Worm (Caenorhabditis elegans): ENCODE measurements around the gene tbx-35.

The tbx-35 gene

DNA sequence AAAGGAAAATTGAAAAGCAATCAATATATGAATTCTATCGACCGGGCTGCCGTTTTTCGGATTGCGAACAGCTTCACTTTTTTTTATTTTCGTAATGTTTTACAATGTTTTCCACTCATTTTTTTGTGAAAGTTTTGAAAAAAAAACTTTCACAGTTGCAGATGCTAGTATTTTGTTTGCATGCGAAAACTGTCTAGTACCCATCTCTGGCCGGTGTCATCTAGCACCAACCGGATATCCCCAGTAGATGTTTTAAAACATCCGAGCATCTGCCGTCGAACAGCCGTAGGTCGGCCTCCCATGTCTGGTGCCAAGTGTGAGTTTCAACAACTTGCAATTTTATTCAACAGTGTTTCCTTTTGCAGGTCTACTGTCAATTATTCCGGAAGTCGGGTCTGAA lies 3.8 kb downstream of the tbx-35 start, which contains the start of gene ZK177.12:
TSS of gene ZK177.12 (plus strand) at position 301 of the 400 bp plus-strand sequence.
- no peak for TF ChIP-seq unc-130 (tag; optimal IDR thresholded peaks at IDR 0.05)
- TF ChIP-seq tlp-1 (tag; optimal IDR thresholded peaks at IDR 0.05): no peak
- TF ChIP-seq mef-2 (tag; optimal IDR thresholded peaks at IDR 0.05): no peak
- no peak for TF ChIP-seq rnt-1 (tag; optimal IDR thresholded peaks at IDR 0.05)
- no peak for TF ChIP-seq F16B12.6 (tag; optimal IDR thresholded peaks at IDR 0.05)
- TF ChIP-seq swsn-7 (tag; optimal IDR thresholded peaks at IDR 0.05): no peak
- no peak for TF ChIP-seq Y116A8C.19 (tag; optimal IDR thresholded peaks at IDR 0.05; ENCODE audit: borderline replicate concordance)
- TF ChIP-seq unc-98 (GFP tag; IDR thresholded peaks at IDR 0.05): no peak
- no peak for TF ChIP-seq pax-3 (tag; optimal IDR thresholded peaks at IDR 0.05)
- TF ChIP-seq elt-2 (tag; optimal IDR thresholded peaks at IDR 0.05): no peak
- no peak for TF ChIP-seq unc-30 (tag; optimal IDR thresholded peaks at IDR 0.05)
- TF ChIP-seq nhr-76 (tag; optimal IDR thresholded peaks at IDR 0.05): no peak
- TF ChIP-seq nhr-77 (tag; optimal IDR thresholded peaks at IDR 0.05): no peak
- TF ChIP-seq ceh-8 (GFP tag; optimal IDR thresholded peaks at IDR 0.05): no peak

DNA sequence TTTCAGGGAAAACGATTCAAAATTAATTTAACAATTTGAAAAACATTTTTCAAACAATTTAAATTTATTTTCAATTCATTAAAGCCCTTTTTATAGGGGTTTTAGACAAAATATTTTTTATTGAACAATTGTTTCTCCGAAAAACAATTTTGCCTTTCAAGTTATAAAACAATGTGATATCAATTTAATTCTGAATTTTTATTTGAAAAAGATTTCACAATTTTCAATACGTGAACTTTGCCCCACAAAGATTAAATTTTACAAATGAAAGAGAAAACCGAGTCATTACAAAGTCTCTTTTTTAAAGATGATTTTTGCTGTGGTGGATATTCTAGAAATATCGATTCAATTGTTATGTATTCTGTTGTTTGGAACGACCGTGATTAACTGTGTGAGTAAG lies 6.3 kb downstream of the tbx-35 start, which contains the start of gene ZK177.2:
TSS of gene ZK177.2 (plus strand) at position 301 of the 400 bp plus-strand sequence.
- TF ChIP-seq sox-4 (tag; optimal IDR thresholded peaks at IDR 0.05) (no peak), nhr-90 (tag; optimal IDR thresholded peaks at IDR 0.05; ENCODE audit: poor library complexity) (no peak), fos-1 (tag; optimal IDR thresholded peaks at IDR 0.05) (no peak), fkh-4 (tag; optimal IDR thresholded peaks at IDR 0.05; ENCODE audit: borderline replicate concordance) (no peak), C04F5.9 (tag; optimal IDR thresholded peaks at IDR 0.05) (no peak)

DNA sequence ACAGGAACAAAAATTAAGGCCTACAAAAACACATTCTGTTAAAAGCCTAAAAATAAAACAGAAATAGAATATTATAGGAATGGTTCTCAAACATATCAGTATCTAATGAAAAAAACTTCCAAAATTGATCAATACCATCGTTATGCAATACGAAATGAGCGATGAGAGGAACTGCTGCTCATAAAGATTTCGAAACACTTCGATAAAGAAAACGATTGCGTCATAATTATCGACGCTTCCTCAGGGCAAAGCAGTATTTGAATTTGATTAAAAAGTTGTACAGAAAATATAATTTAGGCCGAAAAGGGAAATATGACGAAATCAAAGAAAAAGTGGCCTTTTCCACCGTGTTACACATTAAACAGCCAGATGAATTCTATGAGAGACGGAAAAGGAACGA lies 7.1 kb downstream of the tbx-35 start:
- TF ChIP-seq ceh-63 (GFP tag; optimal IDR thresholded peaks at IDR 0.05) (no peak), pag-3 (tag; optimal IDR thresholded peaks at IDR 0.05; ENCODE audit: borderline replicate concordance, insufficient read depth) (no peak), aha-1 (tag; optimal IDR thresholded peaks at IDR 0.05) (no peak), nhr-76 (tag; optimal IDR thresholded peaks at IDR 0.05) (no peak), F16B12.6 (tag; optimal IDR thresholded peaks at IDR 0.05) (no peak), sox-4 (tag; optimal IDR thresholded peaks at IDR 0.05) (no peak), lin-39 (tag; optimal IDR thresholded peaks at IDR 0.05) (no peak), fkh-8 (tag; optimal IDR thresholded peaks at IDR 0.05) (no peak), Y116A8C.19 (tag; optimal IDR thresholded peaks at IDR 0.05; ENCODE audit: borderline replicate concordance) (no peak), nhr-237 (tag; optimal IDR thresholded peaks at IDR 0.05) (no peak), alr-1 (tag; optimal IDR thresholded peaks at IDR 0.05; ENCODE audit: borderline replicate concordance) (no peak), ceh-88 (GFP tag; IDR thresholded peaks at IDR 0.05) (no peak), mep-1 (tag; optimal IDR thresholded peaks at IDR 0.05) (no peak), egl-27 (tag; optimal IDR thresholded peaks at IDR 0.05) (no peak), ets-5 (GFP tag; IDR thresholded peaks at IDR 0.05) (no peak), lin-35 (GFP tag; optimal IDR thresholded peaks at IDR 0.05) (no peak), unc-62 (GFP tag; optimal IDR thresholded peaks at IDR 0.05) (no peak)

DNA sequence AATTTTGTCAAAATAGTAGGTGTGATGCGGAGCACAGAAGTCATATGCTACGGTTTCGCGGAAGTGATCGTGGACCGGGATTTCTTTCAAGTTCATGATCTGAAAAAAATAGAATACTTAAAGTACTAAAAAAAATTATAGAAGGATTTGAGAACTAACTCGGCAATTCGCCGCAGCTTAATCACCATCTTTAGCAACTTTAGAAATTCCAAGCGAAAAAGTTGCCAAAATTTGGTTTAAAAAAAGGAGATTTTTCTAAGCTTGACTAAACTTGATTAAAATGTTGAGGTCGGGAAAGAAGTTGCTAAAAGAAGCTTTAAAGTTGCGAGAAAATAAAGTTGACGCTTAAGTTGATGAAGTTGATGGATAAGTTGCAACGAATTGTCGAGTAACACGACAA lies 7.6 kb downstream of the tbx-35 start, which contains the start of gene ZK177.9:
TSS of gene ZK177.9 (minus strand) at position 101 of the 400 bp plus-strand sequence.
- no peak for TF ChIP-seq fkh-4 (tag; optimal IDR thresholded peaks at IDR 0.05; ENCODE audit: borderline replicate concordance)

DNA sequence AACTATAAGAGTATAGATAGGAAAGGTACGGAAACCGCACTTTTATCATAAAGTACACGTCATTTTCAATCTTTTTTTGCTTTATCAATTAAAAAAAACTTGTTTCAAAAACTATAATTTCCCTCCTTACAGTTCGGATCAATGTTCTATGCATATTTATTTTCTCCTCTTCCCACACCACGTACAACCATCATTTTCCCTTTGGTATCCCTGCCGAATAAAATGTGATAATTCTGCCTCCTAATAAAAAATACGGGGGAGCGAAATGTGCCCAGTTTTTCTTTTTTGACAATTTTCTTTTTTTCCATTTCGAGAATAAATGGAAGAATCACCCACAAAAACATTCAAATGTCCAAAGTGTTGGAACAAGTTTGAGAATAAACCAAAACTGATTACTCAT lies 9.7 kb downstream of the tbx-35 start, which contains the start of gene ZK177.3:
TSS of gene ZK177.3 (plus strand) at position 301 of the 400 bp plus-strand sequence.
- TF ChIP-seq elt-2 (tag; optimal IDR thresholded peaks at IDR 0.05) (peak; percentile 34), efl-1 (optimal IDR thresholded peaks at IDR 0.05) (no peak), efl-1 (GFP tag; optimal IDR thresholded peaks at IDR 0.05 in 1 of 2) (peak in 1 of 2 experiments; percentile 47), nhr-237 (tag; optimal IDR thresholded peaks at IDR 0.05) (no peak)
